Fruit fly (Drosophila melanogaster): ENCODE results near the gene wge.
A peak's percentile ranks its signal among the peaks of the same experiment; 100 is the strongest.

wge gene

dm6 chr3R:22663115-22663514, 57.8 kb downstream of the wge start (continued):
- TF ChIP-seq CG6163 (GFP tag; IDR thresholded peaks at IDR 0.05) = peak; percentile 76; the same call in 2 of the 3 replicates
- no peak for TF ChIP-seq CG11294 (GFP tag; IDR thresholded peaks at IDR 0.05)
- TF ChIP-seq CG8319 (GFP tag; optimal IDR thresholded peaks at IDR 0.05) = no peak
- peak; percentile 88 for TF ChIP-seq CG15336 (GFP tag; IDR thresholded peaks at IDR 0.05)
- peak; percentile 51 for TF ChIP-seq CG6276 (GFP tag; optimal IDR thresholded peaks at IDR 0.05)
- TF ChIP-seq ss (GFP tag; optimal IDR thresholded peaks at IDR 0.05) = no peak
- peak; percentile 81 for TF ChIP-seq Eip78C (GFP tag)
- TF ChIP-seq dsx (GFP tag; optimal IDR thresholded peaks at IDR 0.05; ENCODE audit: poor library complexity, severe bottlenecking) = no peak
- TF ChIP-seq vri (GFP tag; optimal IDR thresholded peaks at IDR 0.05) = no peak
- no peak for TF ChIP-seq fkh (GFP tag; optimal IDR thresholded peaks at IDR 0.05)
- no peak for TF ChIP-seq CG3032 (tag; optimal IDR thresholded peaks at IDR 0.05)
- peak; percentile 35 for TF ChIP-seq CG8632 (GFP tag; optimal IDR thresholded peaks at IDR 0.05)
- no peak for TF ChIP-seq fd85E (GFP tag; optimal IDR thresholded peaks at IDR 0.05)
- TF ChIP-seq Sox102F (GFP tag; optimal IDR thresholded peaks at IDR 0.05) = no peak
- peak; percentile 32 for TF ChIP-seq CG1621 (tag; optimal IDR thresholded peaks at IDR 0.05)
- no peak for TF ChIP-seq Sox15 (GFP tag; optimal IDR thresholded peaks at IDR 0.05)
- TF ChIP-seq CG16779 (tag; optimal IDR thresholded peaks at IDR 0.05) = no peak
- TF ChIP-seq eg (GFP tag; IDR thresholded peaks at IDR 0.05) = peak; percentile 67
- TF ChIP-seq acj6 (GFP tag; optimal IDR thresholded peaks at IDR 0.05) = peak; percentile 73
- TF ChIP-seq CG8119 (GFP tag; IDR thresholded peaks at IDR 0.05) = peak; percentile 90
- peak; percentile 8 for TF ChIP-seq topi (GFP tag; optimal IDR thresholded peaks at IDR 0.05)
- no peak for TF ChIP-seq Hr38 (GFP tag; optimal IDR thresholded peaks at IDR 0.05)
- peak; percentile 73 for TF ChIP-seq OdsH (GFP tag; optimal IDR thresholded peaks at IDR 0.05)

All from whole organism, prepupa.